Fruit fly (Drosophila melanogaster) whole organism, larva: ENCODE data around the gene CG13992.

ENCODE experiments used
- noc ChIP-seq: fragments of 200-800 bp; sonication (Bioruptor generic); optimal IDR thresholded peaks from 3 replicates; lab custom pipeline; 2019; ENCODE audit warnings: missing biosample characterization, mild to moderate bottlenecking, missing genetic modification characterization, moderate library complexity

The CG13992 gene

DNA sequence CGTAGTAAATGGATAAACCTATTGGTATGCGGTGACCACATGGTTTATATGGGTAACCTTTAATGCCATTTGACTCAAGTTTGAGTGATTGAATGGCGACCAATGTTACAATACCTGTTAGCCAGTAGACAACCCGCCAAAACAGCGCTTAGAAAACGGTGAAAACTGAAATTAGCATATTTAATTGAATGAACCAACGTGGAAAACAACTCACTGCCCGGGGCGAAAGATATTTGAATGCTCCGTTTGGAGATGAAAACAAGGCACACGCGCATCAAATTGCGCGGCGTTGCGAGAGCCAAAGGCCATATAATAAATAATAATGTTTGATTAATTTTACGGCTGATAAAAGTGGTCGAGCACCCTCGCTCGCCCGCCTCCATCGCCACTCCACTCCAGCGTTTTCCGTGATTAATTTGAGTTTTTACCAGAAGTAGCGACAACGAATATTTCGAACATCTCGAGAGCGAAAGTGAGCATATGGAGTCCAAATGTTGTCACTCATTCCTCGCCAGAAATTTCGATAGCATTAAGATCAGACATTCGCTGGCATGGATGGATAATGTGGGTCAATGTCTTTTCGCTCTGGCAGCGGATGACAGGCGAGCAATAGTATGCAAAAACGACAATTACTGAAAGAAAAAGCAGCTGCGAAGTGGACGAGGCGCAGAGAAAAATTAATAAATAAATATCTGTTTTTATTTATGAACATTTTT, 3.7 kb upstream of the CG13992 start:
- no peak for TF ChIP-seq noc

DNA sequence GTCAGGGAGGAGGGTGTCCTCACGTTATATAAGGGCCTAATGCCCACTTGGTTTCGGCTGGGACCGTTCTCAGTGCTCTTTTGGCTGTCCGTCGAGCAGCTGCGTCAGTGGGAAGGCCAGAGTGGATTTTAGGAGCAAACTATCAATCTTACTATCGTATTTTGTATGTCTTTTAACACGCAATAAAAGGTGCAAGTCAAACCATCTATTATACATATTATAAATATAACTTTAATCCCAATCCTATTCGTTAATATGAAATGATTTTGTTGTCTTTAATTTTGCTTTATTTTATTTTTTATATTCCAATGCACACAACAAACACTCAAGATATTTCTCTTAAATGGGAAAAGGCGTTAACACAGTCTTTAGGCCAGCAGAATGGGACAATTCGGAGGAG, 2.0 kb upstream of the CG13992 start, which contains the start of gene Ucp4B:
Ucp4B (plus strand) TSS at position 301 of the 400 bp plus-strand sequence.
- no peak for TF ChIP-seq noc

DNA sequence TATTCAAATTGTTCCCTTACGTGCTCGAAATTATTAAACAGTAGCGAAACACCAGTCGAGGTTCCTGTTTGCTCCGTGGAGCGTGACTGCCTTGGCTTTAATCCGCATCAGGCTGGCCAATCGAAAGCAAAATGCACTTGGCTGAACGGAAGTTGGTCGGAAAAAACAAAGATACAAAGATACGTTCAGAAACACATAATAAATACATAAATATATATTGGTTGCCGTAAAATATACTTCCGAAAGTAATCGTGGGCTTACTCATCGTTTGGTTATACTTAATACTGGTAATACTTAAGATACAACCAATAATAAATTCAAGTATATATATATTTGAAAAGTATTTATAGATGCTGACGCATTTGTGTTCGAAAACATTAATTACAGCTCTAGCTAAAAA, 2.7 kb downstream of the CG13992 start, which contains the start of gene psd:
psd (minus strand) TSS at position 101 of the 400 bp plus-strand sequence.
- TF ChIP-seq noc = no peak

DNA sequence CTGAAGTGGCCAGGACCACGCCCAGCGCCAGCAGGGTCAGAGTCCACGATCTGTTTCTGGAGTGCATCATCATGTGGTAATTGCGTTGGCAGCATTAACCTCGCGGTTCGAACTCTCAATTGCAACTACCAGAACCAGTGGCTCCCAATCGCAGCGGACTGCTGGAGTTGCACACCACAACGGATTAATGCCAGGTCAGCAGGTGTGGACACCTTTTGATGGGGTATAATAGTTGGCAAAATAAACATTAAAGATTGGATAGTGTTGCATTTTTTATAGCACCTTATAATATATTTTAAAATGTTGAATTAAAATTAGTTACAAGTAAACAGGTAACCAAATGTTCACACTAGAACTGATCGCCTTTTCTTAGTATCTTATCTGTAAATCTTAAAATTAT, 3.3 kb downstream of the CG13992 start:
- TF ChIP-seq noc = no peak

DNA sequence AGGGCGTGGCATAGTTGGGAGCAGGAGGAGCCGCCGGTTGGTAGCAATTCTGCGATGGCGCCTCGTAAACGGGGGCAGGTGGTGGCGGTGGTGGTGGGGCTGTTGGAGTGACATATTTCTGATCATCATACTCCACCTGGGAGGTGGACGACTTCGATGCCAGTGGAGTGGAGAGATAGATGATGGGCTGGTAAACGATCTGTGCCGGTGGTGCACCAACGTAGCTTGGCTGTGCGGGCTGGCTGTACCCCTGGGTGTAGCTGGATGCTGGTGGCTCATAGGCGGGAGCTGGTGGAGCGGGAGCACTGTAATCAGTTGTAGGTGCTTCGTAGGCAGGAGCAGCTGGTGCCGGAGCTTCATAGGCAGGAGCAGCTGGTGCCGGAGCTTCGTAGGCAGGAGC, 4.3 kb downstream of the CG13992 start:
- TF ChIP-seq noc = no peak

DNA sequence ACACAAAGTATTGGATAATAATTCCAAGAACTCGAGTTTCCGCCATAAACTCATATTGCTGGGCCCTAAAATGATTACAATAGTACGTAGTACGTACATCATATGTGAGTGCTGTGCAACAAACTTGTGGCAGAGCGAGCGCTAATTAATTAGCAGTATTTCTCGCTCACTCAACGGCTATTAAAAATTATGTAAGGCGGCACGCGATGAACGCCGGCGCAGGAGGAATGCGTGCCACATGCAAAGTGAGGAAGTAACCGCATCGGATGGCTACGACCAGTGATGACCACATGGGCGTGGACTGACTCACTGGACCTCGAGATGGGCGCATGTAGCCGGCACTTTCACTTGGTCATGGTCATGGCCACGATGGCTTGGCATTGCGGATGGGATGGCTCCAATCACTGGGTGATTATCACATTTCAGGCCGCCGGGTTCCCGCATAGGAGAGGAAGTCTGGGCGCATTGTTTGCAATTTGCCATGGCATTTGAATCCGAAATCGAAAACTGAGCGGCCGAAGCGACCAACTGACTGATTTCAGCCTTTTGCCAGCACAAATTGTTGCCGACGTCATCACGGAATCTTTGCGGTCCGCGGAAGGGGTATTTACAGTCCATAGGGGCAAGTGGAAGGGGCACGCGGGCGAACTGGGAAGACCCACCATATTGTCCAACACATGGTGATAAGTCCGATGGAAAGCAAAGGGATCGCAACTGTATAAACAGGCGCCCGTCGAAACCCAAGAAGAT, 6.2 kb downstream of the CG13992 start:
- no peak for TF ChIP-seq noc

DNA sequence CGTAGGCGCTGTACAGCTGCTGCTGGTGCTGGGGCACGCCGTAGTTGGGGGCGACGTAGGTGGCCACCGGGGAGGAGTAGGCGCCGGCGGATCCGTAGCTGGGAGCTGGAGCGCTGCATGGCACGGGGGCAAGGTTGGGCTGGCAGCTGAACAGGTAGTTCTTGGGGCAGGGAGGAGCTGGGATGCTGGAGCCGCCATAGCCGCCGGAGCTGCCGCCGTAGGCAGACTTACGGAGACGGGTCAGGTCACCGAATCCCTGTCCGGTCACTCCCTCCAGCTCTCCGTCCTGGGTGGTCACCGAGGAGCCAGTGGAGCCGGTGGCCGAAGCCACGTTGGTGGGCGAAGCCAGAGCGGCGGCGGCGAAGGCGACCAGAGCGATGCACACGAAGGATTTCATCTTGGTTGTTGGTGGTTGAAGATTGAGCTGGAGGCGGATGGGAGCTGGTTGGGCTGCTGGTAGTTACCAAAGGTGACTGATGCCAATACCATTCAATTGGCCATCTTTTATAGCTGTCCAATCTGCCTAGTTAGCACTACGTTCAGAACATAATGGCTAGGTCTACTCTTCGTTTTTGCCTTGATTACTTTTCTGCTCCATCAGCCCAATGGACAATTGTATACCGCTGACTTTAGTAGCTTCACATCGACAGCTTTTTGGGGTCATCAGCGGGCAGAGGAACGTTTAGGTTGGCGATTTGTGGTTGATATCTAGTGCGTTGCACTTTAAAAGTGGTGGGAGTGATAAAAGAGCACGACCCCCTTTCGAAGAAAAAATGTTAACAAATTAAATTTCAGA, 7.5 kb downstream of the CG13992 start, which contains the start of gene Vm26Aa:
Vm26Aa (minus strand) TSS at position 478 of the 796 bp plus-strand sequence.
- no peak for TF ChIP-seq noc

DNA sequence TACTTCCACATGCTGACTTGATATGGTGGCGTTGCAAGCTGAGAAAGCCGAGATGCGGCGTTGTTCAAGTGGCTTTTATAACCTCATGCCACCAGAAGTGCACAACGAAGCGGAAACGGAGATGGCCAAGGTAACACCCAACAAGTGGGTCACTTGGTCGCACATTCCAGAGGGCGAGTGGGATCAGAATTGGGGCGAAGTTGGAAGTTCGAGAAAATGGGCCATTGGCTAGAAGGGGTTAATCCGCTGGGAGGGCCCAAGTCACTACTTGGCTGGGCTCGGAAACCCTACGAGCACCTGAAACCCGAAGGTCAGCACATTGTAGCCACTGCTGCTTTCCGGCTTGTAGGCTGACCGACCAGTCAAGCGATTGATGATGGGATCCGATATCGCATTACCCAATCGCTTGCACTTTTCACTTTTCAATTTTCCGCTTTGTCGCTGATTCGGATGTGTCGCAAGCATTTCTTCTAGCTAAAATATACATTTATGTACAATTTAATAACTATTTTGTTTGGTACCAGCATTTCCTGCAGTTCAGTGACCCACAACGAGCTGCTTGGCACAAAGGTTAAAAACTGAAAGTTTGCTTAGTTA, 8.9 kb downstream of the CG13992 start, which contains the start of gene Vm26Ac:
Vm26Ac (minus strand) TSS at position 51 of the 597 bp plus-strand sequence.
- TF ChIP-seq noc = no peak

DNA sequence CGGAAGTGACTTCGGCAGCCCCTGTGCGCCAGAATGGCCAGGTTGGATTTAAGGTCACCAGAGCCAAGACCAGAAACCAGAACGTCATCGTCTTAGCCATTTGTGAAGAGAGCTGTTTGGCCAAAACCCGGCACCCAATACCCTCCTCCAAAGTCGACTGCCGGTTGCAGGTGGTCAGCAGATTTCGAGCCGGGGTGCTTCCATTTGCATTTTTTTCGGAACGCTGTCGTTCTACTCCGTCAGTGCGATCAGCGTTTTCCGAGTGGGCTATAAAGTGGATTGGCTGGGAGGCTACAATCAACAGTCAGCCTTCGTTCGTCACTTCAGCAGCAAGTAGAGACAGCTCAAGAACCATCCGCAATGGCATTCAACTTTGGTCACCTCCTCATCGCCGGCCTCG, 10.8 kb downstream of the CG13992 start, which contains the start of the genes CG13998 and Vm26Ab:
CG13998 (minus strand) TSS at position 114 of the 400 bp plus-strand sequence.
Vm26Ab (plus strand) TSS at position 299 of the 400 bp plus-strand sequence.
- no peak for TF ChIP-seq noc

DNA sequence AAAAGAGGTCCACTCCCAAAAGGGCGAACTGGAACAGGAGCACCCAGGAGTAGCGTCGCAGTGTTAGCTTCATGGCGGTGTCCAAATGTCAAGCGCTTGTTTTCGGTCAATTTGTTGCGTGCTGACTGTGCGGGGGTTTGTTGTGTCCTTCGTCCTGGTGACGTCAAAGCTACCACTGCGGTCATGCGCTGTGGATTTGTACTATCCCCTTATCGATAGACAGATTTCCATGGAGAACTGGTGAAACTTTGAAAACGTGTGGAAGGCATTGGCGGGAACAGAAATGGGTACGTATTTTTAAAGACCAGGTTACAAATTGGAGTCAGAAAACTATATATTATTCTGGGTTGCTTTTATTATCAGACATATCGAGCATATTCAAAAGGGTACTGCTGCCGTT, 11.4 kb downstream of the CG13992 start, which contains the start of gene CG13999:
CG13999 (minus strand) TSS at position 314 of the 400 bp plus-strand sequence.
- no peak for TF ChIP-seq noc

DNA sequence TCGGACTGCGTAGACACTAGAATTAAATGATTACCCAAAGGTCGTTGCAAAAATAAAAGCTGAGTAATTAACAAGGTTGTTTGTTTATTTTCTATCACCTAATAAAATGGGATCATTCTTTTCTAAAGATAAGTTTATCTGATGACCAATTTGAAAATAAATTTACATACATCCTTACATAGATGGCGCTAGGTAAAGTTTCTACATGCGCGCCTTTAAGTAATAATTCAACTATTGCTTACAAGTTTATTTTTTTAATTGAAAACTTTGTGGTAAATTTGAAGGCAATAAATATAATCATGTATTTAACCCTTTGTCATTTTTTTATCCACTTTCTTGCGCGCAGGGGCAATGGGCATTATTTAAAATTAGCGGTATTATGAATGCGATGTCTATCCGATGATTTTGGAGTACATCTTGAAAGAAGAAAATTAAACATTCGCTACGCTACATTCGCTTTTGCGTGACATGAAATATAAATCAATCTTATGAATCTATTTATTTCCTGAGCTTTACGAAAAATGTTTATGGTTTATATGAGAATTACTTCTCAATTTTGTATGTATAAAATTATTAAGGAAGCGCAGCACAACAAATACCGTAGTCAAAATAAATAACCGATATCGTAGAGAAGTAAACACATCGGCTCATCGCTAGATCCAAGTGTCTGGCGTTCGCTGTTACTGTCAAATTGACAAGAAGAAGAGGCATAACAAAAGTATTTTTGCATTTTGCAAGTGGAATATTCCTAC, 18.6 kb downstream of the CG13992 start, which contains the start of gene CG9044:
CG9044 (plus strand) TSS at position 676 of the 752 bp plus-strand sequence.
- no peak for TF ChIP-seq noc

DNA sequence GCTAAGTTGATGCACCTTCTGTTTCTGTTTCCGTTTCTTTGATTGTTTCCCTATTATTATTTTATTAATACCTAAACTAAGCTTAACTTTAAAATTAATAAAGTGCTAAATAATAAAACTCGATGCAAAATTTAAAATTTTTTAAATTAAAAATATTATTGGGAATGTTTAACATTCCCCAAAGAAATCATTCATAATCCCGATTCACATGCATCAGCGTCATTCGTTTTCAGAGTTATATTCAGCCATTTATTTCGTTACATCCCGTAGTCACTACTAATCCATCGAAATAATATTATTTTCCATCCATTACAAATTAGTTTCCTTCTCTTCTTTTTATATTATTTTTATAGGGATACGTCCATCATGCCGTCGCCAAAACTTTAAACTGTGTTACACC, 20.0 kb downstream of the CG13992 start:
- TF ChIP-seq noc = no peak

DNA sequence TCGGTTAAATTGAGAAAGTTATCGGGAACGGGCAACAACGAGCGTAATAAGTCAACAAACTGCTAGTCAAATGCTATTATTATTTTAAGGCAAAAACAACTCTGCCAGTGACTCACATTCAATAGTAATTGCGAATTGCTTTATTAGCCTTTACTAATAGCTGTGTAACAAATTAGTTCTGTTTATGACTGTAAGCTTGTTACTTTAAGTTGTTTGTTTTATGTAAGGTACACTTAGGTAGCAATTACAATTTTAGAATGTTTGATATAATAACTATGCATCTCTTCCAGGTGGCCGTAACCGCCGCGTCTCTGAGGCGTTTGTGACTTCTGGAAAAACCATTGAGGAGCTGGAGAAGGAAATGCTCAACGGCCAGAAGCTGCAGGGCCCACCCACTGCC, 20.8 kb downstream of the CG13992 start:
- no peak for TF ChIP-seq noc

DNA sequence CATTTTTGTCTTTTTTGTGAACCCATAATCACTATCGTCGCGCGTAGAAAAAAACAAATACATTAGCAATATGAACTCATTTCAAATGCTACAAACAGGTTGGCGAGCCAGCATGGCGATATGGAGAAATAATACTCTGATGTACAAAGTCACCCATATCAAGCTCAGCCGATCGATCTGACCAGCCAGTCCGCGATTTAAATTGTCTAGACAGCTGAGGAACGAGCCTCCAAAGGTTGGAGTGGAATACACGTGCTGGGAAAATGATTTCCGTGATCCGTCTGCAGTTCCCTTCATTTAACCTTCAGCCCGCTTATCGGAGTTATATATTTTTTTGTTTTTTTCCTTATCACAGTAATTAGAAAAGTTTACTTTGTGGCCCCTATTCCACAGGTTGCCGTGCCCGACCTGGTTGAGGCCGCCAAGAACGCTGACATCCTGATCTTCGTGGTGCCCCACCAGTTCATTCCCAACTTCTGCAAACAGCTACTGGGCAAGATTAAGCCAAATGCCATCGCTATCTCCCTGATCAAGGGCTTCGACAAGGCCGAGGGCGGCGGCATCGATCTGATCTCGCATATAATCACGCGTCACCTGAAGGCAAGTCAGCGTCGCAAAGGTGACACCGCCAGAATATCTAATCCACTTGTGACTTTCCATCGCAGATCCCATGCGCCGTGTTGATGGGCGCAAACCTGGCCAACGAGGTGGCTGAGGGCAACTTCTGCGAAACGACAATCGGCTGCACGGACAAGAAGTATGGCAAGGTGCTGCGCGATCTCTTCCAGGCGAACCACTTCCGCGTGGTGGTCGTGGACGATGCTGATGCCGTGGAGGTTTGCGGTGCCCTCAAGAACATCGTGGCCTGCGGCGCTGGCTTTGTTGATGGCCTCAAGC, 21.7 kb downstream of the CG13992 start:
- no peak for TF ChIP-seq noc
